Fruit fly (Drosophila melanogaster) whole organism, larva: ENCODE measurements around the gene Drsl3.

Source experiments
- noc ChIP-seq: fragments of 200-800 bp; sonication (Bioruptor generic); optimal IDR thresholded peaks from 3 replicates; lab custom pipeline; 2019; ENCODE audit warnings: missing biosample characterization, mild to moderate bottlenecking, missing genetic modification characterization, moderate library complexity

Drsl3 gene

dm6 chr3L:3350572-3351343 is 36.0 kb downstream of the Drsl3 start:
- TF ChIP-seq noc, result peak; percentile 64

DNA sequence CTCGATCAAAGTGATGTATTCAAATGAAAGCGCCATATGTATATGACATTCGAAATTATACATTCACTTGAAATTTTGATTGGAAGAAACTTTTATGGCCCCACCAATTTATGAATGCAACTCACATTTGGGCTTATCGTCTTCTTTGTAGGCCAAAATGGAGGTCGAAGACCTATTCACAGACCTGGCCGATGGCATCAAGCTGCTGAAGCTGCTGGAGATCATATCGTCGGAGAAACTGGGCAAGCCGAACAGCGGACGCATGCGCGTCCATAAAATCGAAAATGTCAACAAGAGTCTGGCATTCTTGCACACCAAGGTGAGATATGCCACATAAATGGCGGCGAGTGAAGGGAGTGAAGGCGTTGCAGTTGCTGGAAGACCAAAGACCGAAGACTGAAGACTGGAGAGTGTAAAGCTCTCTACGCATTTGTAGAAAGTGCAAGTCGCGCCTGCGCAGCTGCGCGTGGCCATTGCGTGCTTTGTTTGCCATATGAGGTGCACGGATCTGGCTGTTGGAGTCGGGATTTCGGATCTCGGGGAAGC is 37.1 kb downstream of the Drsl3 start:
- no peak for TF ChIP-seq noc

DNA sequence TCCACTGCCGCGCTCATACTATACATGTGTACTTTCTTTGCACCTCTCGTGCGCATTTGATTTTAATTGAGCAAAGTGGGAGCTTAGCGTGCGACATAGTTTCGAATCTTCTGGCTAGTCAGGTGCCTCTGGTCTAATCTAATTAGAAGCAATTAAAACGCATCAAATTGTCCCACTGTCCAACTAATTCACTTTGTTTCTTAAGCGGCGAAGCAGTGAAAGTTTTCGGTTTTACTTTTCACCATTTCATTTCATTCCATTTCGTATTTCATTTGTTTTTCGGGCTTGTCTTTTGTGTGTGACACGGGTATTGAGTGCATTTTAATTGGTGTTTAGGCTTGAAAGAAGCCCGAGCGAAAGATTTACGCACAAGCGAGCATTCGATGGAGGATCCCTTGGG is 37.7 kb downstream of the Drsl3 start:
- no peak for TF ChIP-seq noc

DNA sequence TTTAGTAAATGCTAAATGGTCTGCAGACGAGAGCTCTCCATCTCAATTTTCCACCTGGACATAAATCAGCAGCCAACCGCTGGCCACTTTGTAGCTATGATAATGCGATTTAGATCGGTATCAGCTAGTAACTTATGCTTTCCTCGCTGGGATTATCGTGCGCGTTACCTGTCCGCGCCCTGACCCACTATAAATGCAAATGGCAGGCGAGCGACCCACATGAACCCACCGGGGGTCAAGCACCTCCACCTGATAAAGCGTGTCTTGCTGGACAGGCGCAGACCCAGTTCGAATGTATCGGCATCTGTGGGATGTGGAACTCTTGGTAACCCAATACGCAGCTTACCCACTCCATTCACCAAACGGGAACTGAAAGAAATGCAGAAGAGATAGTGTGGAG is 38.5 kb downstream of the Drsl3 start:
- no peak for TF ChIP-seq noc
